Worm (Caenorhabditis elegans): ENCODE results near the gene fbxc-27.

DNA sequence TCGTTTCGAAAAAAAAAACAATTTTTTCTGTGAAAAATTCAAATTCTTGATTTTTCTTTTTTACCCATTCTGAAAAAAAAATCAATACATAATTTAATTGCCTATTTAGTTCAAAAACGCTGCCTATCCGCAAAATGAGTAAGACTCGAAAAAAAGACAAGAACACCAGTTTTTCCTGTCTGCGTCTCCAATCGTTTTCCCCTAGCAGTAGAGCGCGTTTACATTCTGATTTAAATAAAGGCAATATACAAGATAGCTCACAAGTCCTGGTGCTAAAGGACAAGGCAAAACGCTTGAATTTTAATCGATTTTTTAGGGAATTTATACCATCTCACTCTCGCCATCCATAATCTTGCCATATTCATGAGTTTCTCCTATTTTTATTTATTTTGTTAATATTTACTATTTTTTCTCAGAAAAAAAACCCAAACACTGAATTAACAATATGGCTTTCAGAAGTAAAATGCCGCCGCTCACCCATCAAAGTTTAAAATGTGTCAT, 3.7 kb downstream of the fbxc-27 start, which contains the start of gene fbxc-33:
- no peak for TF ChIP-seq nhr-80 (tag; optimal IDR thresholded peaks at IDR 0.05)
- TF ChIP-seq B0019.2 (GFP tag; conservative IDR thresholded peaks at IDR 0.05), result no peak
- no peak for TF ChIP-seq die-1 (tag; optimal IDR thresholded peaks at IDR 0.05)
- TF ChIP-seq nfya-1 (tag; optimal IDR thresholded peaks at IDR 0.05; ENCODE audit: borderline replicate concordance, insufficient read depth), result no peak
- no peak for TF ChIP-seq him-1 (tag; optimal IDR thresholded peaks at IDR 0.05)
- no peak for TF ChIP-seq D2030.7 (GFP tag; IDR thresholded peaks at IDR 0.05)
- no peak for TF ChIP-seq K11D2.4 (GFP tag; IDR thresholded peaks at IDR 0.05)
- TF ChIP-seq tbx-9 (tag; optimal IDR thresholded peaks at IDR 0.05; ENCODE audit: borderline replicate concordance), result no peak

Data from whole organism, young adult.